Fruit fly (Drosophila melanogaster) whole organism, wandering third instar larva: ENCODE data around the gene Lcp65Ag2.
"Not testable (repeated sequence)": the region's sequence is repeated elsewhere in the genome, so short reads cannot be mapped to it uniquely, and the experiment has no call there.

Experiments used
- CG32264 ChIP-seq: fragments of 200-800 bp; sonication (Bioruptor generic); optimal IDR thresholded peaks from 2 replicates; lab custom pipeline; 2016; ENCODE audit warnings: missing biosample characterization, missing genetic modification characterization
- CrebA ChIP-seq: fragments of 200-800 bp; sonication (Bioruptor generic); optimal IDR thresholded peaks from 2 replicates; lab custom pipeline; 2016; ENCODE audit warnings: missing biosample characterization, mild to moderate bottlenecking, missing genetic modification characterization, borderline replicate concordance
- GATAd ChIP-seq: sonication (Bioruptor generic); optimal IDR thresholded peaks from 2 replicates; lab custom pipeline; 2016; ENCODE audit warnings: missing biosample characterization, missing genetic modification characterization
- HLH106 ChIP-seq: fragments of 200-800 bp; optimal IDR thresholded peaks from 3 replicates; lab custom pipeline; 2019; ENCODE audit warnings: missing biosample characterization, mild to moderate bottlenecking, missing genetic modification characterization, moderate library complexity
- Hnf4 ChIP-seq: fragments of 200-800 bp; sonication (Bioruptor generic); optimal IDR thresholded peaks from 2 replicates; lab custom pipeline; 2016; ENCODE audit warnings: missing biosample characterization, mild to moderate bottlenecking, missing genetic modification characterization
- Hr83 ChIP-seq: fragments of 200-300 bp; sonication (Bioruptor generic); optimal IDR thresholded peaks from 2 replicates; lab custom pipeline; 2016; ENCODE audit warnings: missing biosample characterization, mild to moderate bottlenecking, missing genetic modification characterization, moderate library complexity; ENCODE audit not compliant: poor library complexity, severe bottlenecking
- Jra ChIP-seq: sonication (Bioruptor generic); optimal IDR thresholded peaks from 2 replicates; lab custom pipeline; 2016; ENCODE audit warnings: missing biosample characterization, missing genetic modification characterization
- Mio ChIP-seq: sonication (Bioruptor generic); optimal IDR thresholded peaks from 2 replicates; lab custom pipeline; 2016; ENCODE audit warnings: missing biosample characterization, missing genetic modification characterization
- Myc ChIP-seq: fragments of >200 bp; optimal IDR thresholded peaks from 2 replicates; lab custom pipeline; 2017
- Rel ChIP-seq, 2 experiments: fragments of 200-800 bp; sonication (Bioruptor generic) in 1 of 2; optimal IDR thresholded peaks; 2 replicates in 1 of 2; 3 replicates in 1 of 2; lab custom pipeline; 2016 to 2019; ENCODE audit warnings: mild to moderate bottlenecking in 2 of 2, missing biosample characterization in 2 of 2, missing genetic modification characterization in 2 of 2, moderate library complexity in 1 of 2
- Sp1 ChIP-seq: fragments of 200-800 bp; sonication (Bioruptor generic); optimal IDR thresholded peaks from 3 replicates; lab custom pipeline; 2019; ENCODE audit warnings: missing biosample characterization, mild to moderate bottlenecking, missing genetic modification characterization, moderate library complexity
- Vsx2 ChIP-seq: fragments of 200-300, 225-300 bp; sonication (Bioruptor generic); optimal IDR thresholded peaks from 2 replicates; lab custom pipeline; 2018; ENCODE audit warnings: missing biosample characterization, missing genetic modification characterization; ENCODE audit not compliant: partially characterized antibody
- brk ChIP-seq: fragments of 200-800 bp; sonication (Bioruptor generic); optimal IDR thresholded peaks from 2 replicates; lab custom pipeline; 2016; ENCODE audit warnings: missing biosample characterization, mild to moderate bottlenecking, missing genetic modification characterization
- dl ChIP-seq, 2 experiments: fragments of 175-275, 200-275 bp in 1 of 2; fragments of 200-275 bp in 1 of 2; sonication (Bioruptor generic); optimal IDR thresholded peaks; lab custom pipeline; 2018; ENCODE audit warnings: mild to moderate bottlenecking in 2 of 2, missing biosample characterization in 2 of 2, missing genetic modification characterization in 2 of 2, moderate library complexity in 2 of 2; ENCODE audit not compliant: partially characterized antibody in 2 of 2, insufficient read depth in 1 of 2
- dsf ChIP-seq: sonication (Bioruptor generic); optimal IDR thresholded peaks from 2 replicates; lab custom pipeline; 2016; ENCODE audit warnings: missing biosample characterization, missing genetic modification characterization, borderline replicate concordance
- fru ChIP-seq: fragments of 200-800 bp; sonication (Bioruptor generic); optimal IDR thresholded peaks from 3 replicates; lab custom pipeline; 2016; ENCODE audit warnings: missing biosample characterization, mild to moderate bottlenecking, missing genetic modification characterization
- h ChIP-seq: fragments of 200-800 bp; sonication (Bioruptor generic); optimal IDR thresholded peaks from 3 replicates; lab custom pipeline; 2016; ENCODE audit warnings: missing biosample characterization, mild to moderate bottlenecking, missing genetic modification characterization
- jim ChIP-seq: fragments of 175-275, 200-325 bp; sonication (Bioruptor generic); optimal IDR thresholded peaks from 2 replicates; lab custom pipeline; 2016; ENCODE audit warnings: missing biosample characterization, mild to moderate bottlenecking, missing genetic modification characterization
- lola ChIP-seq: fragments of >200 bp; optimal IDR thresholded peaks from 2 replicates; lab custom pipeline; 2017; ENCODE audit warnings: missing biosample characterization, missing genetic modification characterization
- pan ChIP-seq: fragments of >200 bp; optimal IDR thresholded peaks from 2 replicates; lab custom pipeline; 2017
- rgr ChIP-seq: fragments of 200-800 bp; sonication (Bioruptor generic); optimal IDR thresholded peaks from 3 replicates; lab custom pipeline; 2016; ENCODE audit warnings: missing biosample characterization, mild to moderate bottlenecking, missing genetic modification characterization
- sage ChIP-seq: fragments of 200-800 bp; sonication (Bioruptor generic); optimal IDR thresholded peaks from 2 replicates; lab custom pipeline; 2016; ENCODE audit warnings: missing biosample characterization, mild to moderate bottlenecking, missing genetic modification characterization
- usp ChIP-seq: fragments of >200 bp; optimal IDR thresholded peaks from 2 replicates; lab custom pipeline; 2017; ENCODE audit warnings: missing biosample characterization, missing genetic modification characterization
- woc ChIP-seq: sonication (Bioruptor generic); optimal IDR thresholded peaks from 2 replicates; lab custom pipeline; 2016; ENCODE audit warnings: missing biosample characterization, mild to moderate bottlenecking, missing genetic modification characterization

Lcp65Ag2 gene

dm6 chr3L:6158530-6158929 lies 25.1 kb upstream of the Lcp65Ag2 start, which contains the start of gene Cpr65Ay:
Gene Cpr65Ay, minus strand, starts transcription at chr3L:6158630.
- no peak for TF ChIP-seq dsf (GFP tag; lab: Kevin White, UChicago)
- TF ChIP-seq usp (GFP tag; lab: Kevin White, UChicago), result no peak
- no peak for TF ChIP-seq Vsx2 (GFP tag; lab: Kevin White, UChicago)
- TF ChIP-seq Myc (lab: Kevin White, UChicago), result no peak
- TF ChIP-seq lola (GFP tag; lab: Kevin White, UChicago), result no peak
- TF ChIP-seq woc (GFP tag; lab: Kevin White, UChicago), result no peak

dm6 chr3L:6157327-6158032 lies 24.1 kb upstream of the Lcp65Ag2 start, which contains the start of gene CG13297:
Gene CG13297, minus strand, starts transcription at chr3L:6157377.
- TF ChIP-seq sage (GFP tag; lab: Kevin White, UChicago), result no peak
- no peak for TF ChIP-seq Jra (GFP tag; lab: Kevin White, UChicago)
- no peak for TF ChIP-seq CG32264 (GFP tag; lab: Kevin White, UChicago)
- TF ChIP-seq GATAd (GFP tag; lab: Kevin White, UChicago), result no peak
- TF ChIP-seq Sp1 (GFP tag; lab: Kevin White, UChicago), result no peak
- no peak for TF ChIP-seq fru (GFP tag; lab: Kevin White, UChicago)
- no peak for TF ChIP-seq Hr83 (GFP tag; lab: Kevin White, UChicago)

DNA sequence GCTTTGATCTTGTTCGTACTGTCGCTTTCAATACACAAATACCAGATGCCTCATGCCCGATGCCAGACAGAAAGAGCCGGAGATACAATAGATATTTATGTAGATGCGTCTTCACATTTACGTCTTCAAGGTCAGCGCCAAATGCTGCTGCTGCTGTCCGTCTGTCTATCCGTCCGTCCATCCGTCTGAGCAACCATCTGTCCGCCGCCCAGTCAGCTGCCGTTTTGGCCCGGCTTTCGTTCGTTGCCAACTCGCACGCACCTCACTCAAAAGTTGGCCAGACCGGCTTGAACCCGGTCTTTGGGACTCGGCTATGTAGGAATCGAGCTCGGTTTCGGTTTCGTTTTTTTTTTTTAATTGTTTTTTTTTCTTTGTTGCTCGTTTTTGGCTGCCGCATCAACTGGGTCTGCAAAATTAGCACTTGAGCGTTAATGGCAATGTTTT lies 21.6 kb upstream of the Lcp65Ag2 start:
- TF ChIP-seq h (GFP tag; lab: Kevin White, UChicago), result no peak
- TF ChIP-seq Sp1 (GFP tag; lab: Kevin White, UChicago), result peak; percentile 41
- no peak for TF ChIP-seq HLH106 (tag; lab: Kevin White, UChicago)
- TF ChIP-seq CrebA (GFP tag; lab: Kevin White, UChicago), result peak; percentile 44
- TF ChIP-seq Rel (GFP tag; optimal IDR thresholded peaks at IDR 0.05; lab: Kevin White, UChicago), result peak; percentile 72
- no peak for TF ChIP-seq Rel (tag; optimal IDR thresholded peaks at IDR 0.05; lab: Kevin White, UChicago)
- TF ChIP-seq, all 38 proteins: peak for 3

dm6 chr3L:6152531-6152930 lies 19.1 kb upstream of the Lcp65Ag2 start, which contains the start of gene Acp65Aa:
Gene Acp65Aa, minus strand, starts transcription at chr3L:6152745.
- TF ChIP-seq rgr (no peak), pan (no peak), CG32264 (GFP tag; lab: Kevin White, UChicago) (no peak), dl (GFP tag; optimal IDR thresholded peaks at IDR 0.05; lab: Kevin White, UChicago; ENCODE audit: insufficient read depth in 1 of 2, partially characterized antibody in 2 of 2) (no peak), fru (GFP tag; lab: Kevin White, UChicago) (no peak), brk (GFP tag; lab: Kevin White, UChicago) (no peak), Hnf4 (no peak), Mio (GFP tag; lab: Kevin White, UChicago) (no peak)

- TF ChIP-seq dsf, GATAd, jim (GFP tag; lab: Kevin White, UChicago): not testable (repeated sequence)
Observed at dm6 chr3L:6150757-6151354, 17.5 kb upstream of the Lcp65Ag2 start, which contains the start of the genes Cpr65Ax2 and Lcp65Aa. Gene Cpr65Ax2, minus strand, starts transcription at chr3L:6150857. Gene Lcp65Aa, plus strand, starts transcription at chr3L:6151304.

DNA sequence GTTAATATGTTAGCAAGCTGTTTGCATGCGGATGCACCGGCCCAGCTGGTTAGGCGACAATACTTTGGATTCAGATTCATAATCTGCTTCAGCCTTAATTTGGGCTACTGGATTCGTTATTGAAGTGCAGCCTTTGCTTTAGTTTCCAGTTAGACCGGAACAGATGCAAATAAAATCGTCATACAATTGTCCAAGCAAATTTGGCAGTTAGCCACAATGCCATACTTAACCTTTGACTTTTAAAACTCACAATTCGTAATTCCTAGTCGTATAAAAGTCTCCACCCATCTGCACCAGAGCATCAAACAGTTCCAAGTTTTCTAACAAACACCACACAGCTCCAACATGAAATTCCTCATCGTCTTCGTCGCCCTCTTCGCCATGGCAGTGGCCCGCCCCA lies 15.9 kb upstream of the Lcp65Ag2 start, which contains the start of gene Lcp65Ab1:
TSS of gene Lcp65Ab1 (plus strand) at position 301 of the 400 bp plus-strand sequence.
- not testable (repeated sequence) for TF ChIP-seq dsf, fru, GATAd (GFP tag; lab: Kevin White, UChicago)
